Worm (Caenorhabditis elegans): ENCODE results near the gene H04D03.4.

H04D03.4 gene

DNA sequence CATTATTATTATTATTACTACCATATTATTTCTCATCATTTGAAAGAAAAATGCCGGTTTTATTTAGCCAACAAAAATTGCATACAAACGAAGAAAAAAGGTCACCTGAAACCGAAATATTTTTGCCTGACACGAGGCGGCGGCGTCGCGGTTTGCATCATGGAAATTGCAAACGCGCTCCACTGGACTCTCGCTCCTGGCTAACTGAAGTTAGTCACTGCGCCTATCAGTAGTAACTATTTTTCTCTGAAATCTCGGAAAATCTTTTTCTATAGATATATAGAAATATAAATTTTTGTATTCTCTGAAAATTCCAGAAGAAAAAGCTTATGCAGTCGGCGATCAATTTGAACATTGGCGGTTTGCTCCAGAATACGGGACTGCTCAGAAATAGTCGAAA is 35.1 kb downstream of the H04D03.4 start, which contains the start of gene ymel-1 (continued):
- TF ChIP-seq mep-1 (tag; optimal IDR thresholded peaks at IDR 0.05) = peak; percentile 59
- peak; percentile 33 for TF ChIP-seq nhr-20 (tag; optimal IDR thresholded peaks at IDR 0.05)
- no peak for TF ChIP-seq nhr-12 (tag; optimal IDR thresholded peaks at IDR 0.05)
- TF ChIP-seq nhr-84 (tag; optimal IDR thresholded peaks at IDR 0.05) = no peak
- TF ChIP-seq elt-3 (tag; optimal IDR thresholded peaks at IDR 0.05) = no peak
- peak; percentile 1; the same call in 1 of the 2 replicates for TF ChIP-seq isw-1 (GFP tag; IDR thresholded peaks at IDR 0.05)
- no peak for TF ChIP-seq alr-1 (tag; optimal IDR thresholded peaks at IDR 0.05; ENCODE audit: borderline replicate concordance)
- TF ChIP-seq lsy-2 (tag; optimal IDR thresholded peaks at IDR 0.05) = peak; percentile 11 to 49
- no peak for TF ChIP-seq zag-1 (tag; optimal IDR thresholded peaks at IDR 0.05)
- TF ChIP-seq dsc-1 (tag; optimal IDR thresholded peaks at IDR 0.05) = no peak
- TF ChIP-seq nhr-90 (tag; optimal IDR thresholded peaks at IDR 0.05; ENCODE audit: poor library complexity) = peak; percentile 24
- TF ChIP-seq xbp-1 (tag; optimal IDR thresholded peaks at IDR 0.05) = no peak
- TF ChIP-seq aly-2 (tag; optimal IDR thresholded peaks at IDR 0.05) = peak; percentile 48
- TF ChIP-seq nhr-85 (tag) = peak; percentile 72
- TF ChIP-seq snu-23 (GFP tag; optimal IDR thresholded peaks at IDR 0.05) = peak; percentile 41
- peak; percentile 23 for TF ChIP-seq lin-13 (GFP tag; optimal IDR thresholded peaks at IDR 0.05)
- no peak for TF ChIP-seq nhr-47 (tag; optimal IDR thresholded peaks at IDR 0.05)
- TF ChIP-seq egl-27 (tag; optimal IDR thresholded peaks at IDR 0.05) = no peak
- peak; percentile 60 for TF ChIP-seq nhr-71 (tag; optimal IDR thresholded peaks at IDR 0.05)
- TF ChIP-seq nhr-28 (tag; optimal IDR thresholded peaks at IDR 0.05) = no peak

DNA sequence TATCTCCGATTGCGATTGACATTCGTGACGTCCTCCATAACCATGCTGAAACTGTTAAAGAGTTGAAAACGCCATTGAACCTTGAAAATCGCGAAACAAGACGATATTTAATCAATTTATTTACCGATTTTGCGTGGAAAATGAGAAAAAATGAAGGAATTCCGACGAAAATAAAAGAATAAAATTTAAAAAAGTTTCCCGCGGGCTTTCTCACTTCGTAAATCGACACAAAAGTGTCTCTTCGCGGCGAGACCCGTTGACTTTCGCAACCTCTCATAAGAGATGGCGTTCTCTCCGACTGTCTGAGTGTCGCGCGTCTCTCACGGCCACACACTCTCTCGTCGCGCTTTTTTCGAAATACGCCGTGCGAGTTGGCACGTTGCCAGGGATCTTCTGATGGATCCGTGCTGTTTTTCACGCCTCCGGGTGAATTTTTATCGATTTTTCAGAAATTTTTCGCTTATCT is 43.7 kb downstream of the H04D03.4 start, which contains the start of gene hat-1:
Gene hat-1, minus strand, starts transcription at position 51 of the 466 bp plus-strand sequence.
- TF ChIP-seq nhr-47 (tag; optimal IDR thresholded peaks at IDR 0.05) = peak; percentile 98
- TF ChIP-seq nhr-19 (GFP tag; conservative IDR thresholded peaks at IDR 0.05) = peak; percentile 97
- peak; percentile 76 for TF ChIP-seq fkh-4 (tag; optimal IDR thresholded peaks at IDR 0.05; ENCODE audit: borderline replicate concordance)
- TF ChIP-seq pag-3 (tag; optimal IDR thresholded peaks at IDR 0.05; ENCODE audit: borderline replicate concordance, insufficient read depth) = peak; percentile 57
- TF ChIP-seq nhr-12 (tag; optimal IDR thresholded peaks at IDR 0.05) = no peak
- TF ChIP-seq ceh-63 (GFP tag; optimal IDR thresholded peaks at IDR 0.05) = no peak
- peak; percentile 54 for TF ChIP-seq efl-3 (GFP tag; optimal IDR thresholded peaks at IDR 0.05)
- TF ChIP-seq lsy-2 (tag; optimal IDR thresholded peaks at IDR 0.05) = peak; percentile 95 to 96
- TF ChIP-seq ets-5 (GFP tag; IDR thresholded peaks at IDR 0.05) = no peak
- peak; percentile 83 for TF ChIP-seq nhr-237 (tag; optimal IDR thresholded peaks at IDR 0.05)
- peak in 1 of 2 experiments; percentile 7 for TF ChIP-seq egl-27 (tag; optimal IDR thresholded peaks at IDR 0.05)
- TF ChIP-seq lin-14 (GFP tag; optimal IDR thresholded peaks at IDR 0.05) = peak; percentile 98
- TF ChIP-seq nhr-71 (tag; optimal IDR thresholded peaks at IDR 0.05) = peak; percentile 98
- TF ChIP-seq xbp-1 (tag; optimal IDR thresholded peaks at IDR 0.05) = peak; percentile 97
- peak; percentile 71 for TF ChIP-seq aly-2 (tag; optimal IDR thresholded peaks at IDR 0.05)
- peak; percentile 94 for TF ChIP-seq pax-3 (tag; optimal IDR thresholded peaks at IDR 0.05)
- peak in 1 of 2 experiments; percentile 80 for TF ChIP-seq ztf-11 (tag; optimal IDR thresholded peaks at IDR 0.05)
- peak; percentile 91 for TF ChIP-seq nhr-11 (tag; optimal IDR thresholded peaks at IDR 0.05)
- TF ChIP-seq elt-2 (tag; optimal IDR thresholded peaks at IDR 0.05) = peak; percentile 85
- TF ChIP-seq fos-1 (tag; optimal IDR thresholded peaks at IDR 0.05) = peak; percentile 92
- no peak for TF ChIP-seq nhr-84 (tag; optimal IDR thresholded peaks at IDR 0.05)
- TF ChIP-seq nhr-85 (tag) = peak; percentile 99
- TF ChIP-seq pqm-1 (tag; optimal IDR thresholded peaks at IDR 0.05) = no peak
- TF ChIP-seq efl-1 (optimal IDR thresholded peaks at IDR 0.05) = peak; percentile 95 to 97
- TF ChIP-seq efl-1 (GFP tag; optimal IDR thresholded peaks at IDR 0.05 in 1 of 2) = peak; percentile 90 to 99
- no peak for TF ChIP-seq sptf-1 (tag; optimal IDR thresholded peaks at IDR 0.05)
- TF ChIP-seq vab-15 (tag; optimal IDR thresholded peaks at IDR 0.05) = no peak
- peak; percentile 92 to 95 (median 94) for TF ChIP-seq dpl-1 (GFP tag; optimal IDR thresholded peaks at IDR 0.05)
- peak; percentile 96 for TF ChIP-seq nhr-90 (tag; optimal IDR thresholded peaks at IDR 0.05; ENCODE audit: poor library complexity)
- TF ChIP-seq ces-1 (GFP tag; optimal IDR thresholded peaks at IDR 0.05) = no peak
- peak; percentile 96 for TF ChIP-seq dsc-1 (tag; optimal IDR thresholded peaks at IDR 0.05)
- TF ChIP-seq swsn-7 (tag; optimal IDR thresholded peaks at IDR 0.05) = peak; percentile 97
- peak; percentile 96 for TF ChIP-seq rnt-1 (tag; optimal IDR thresholded peaks at IDR 0.05)
- TF ChIP-seq aha-1 (tag; optimal IDR thresholded peaks at IDR 0.05) = peak; percentile 86
- peak; percentile 97 for TF ChIP-seq nhr-20 (tag; optimal IDR thresholded peaks at IDR 0.05)
- TF ChIP-seq ceh-88 (GFP tag; IDR thresholded peaks at IDR 0.05) = peak; percentile 86; the same call in 1 of the 2 replicates
- no peak for TF ChIP-seq hlh-4 (tag; optimal IDR thresholded peaks at IDR 0.05)
- peak; percentile 83 for TF ChIP-seq snpc-4 (tag; optimal IDR thresholded peaks at IDR 0.05)
- peak; percentile 78 for TF ChIP-seq unc-130 (tag; optimal IDR thresholded peaks at IDR 0.05)
- TF ChIP-seq mab-9 (GFP tag; IDR thresholded peaks at IDR 0.05) = peak; percentile 91
- TF ChIP-seq Y116A8C.19 (tag; optimal IDR thresholded peaks at IDR 0.05; ENCODE audit: borderline replicate concordance) = no peak
